Fruit fly (Drosophila melanogaster) whole organism, wandering third instar larva: ENCODE data around the gene Ak1.

Experiments used
- CG32264 ChIP-seq: fragments of 200-800 bp; sonication (Bioruptor generic); optimal IDR thresholded peaks from 2 replicates; lab custom pipeline; 2016; ENCODE audit warnings: missing biosample characterization, missing genetic modification characterization
- CrebA ChIP-seq: fragments of 200-800 bp; sonication (Bioruptor generic); optimal IDR thresholded peaks from 2 replicates; lab custom pipeline; 2016; ENCODE audit warnings: missing biosample characterization, mild to moderate bottlenecking, missing genetic modification characterization, borderline replicate concordance
- Dfd ChIP-seq: fragments of >200 bp; optimal IDR thresholded peaks from 2 replicates; lab custom pipeline; 2017; ENCODE audit warnings: missing biosample characterization, missing genetic modification characterization
- Hr78 ChIP-seq: fragments of >200 bp; optimal IDR thresholded peaks from 2 replicates; lab custom pipeline; 2017; ENCODE audit warnings: missing biosample characterization, missing genetic modification characterization
- Mio ChIP-seq: sonication (Bioruptor generic); optimal IDR thresholded peaks from 2 replicates; lab custom pipeline; 2016; ENCODE audit warnings: missing biosample characterization, missing genetic modification characterization
- Sp1 ChIP-seq: fragments of 200-800 bp; sonication (Bioruptor generic); optimal IDR thresholded peaks from 3 replicates; lab custom pipeline; 2019; ENCODE audit warnings: missing biosample characterization, mild to moderate bottlenecking, missing genetic modification characterization, moderate library complexity
- pan ChIP-seq: fragments of >200 bp; optimal IDR thresholded peaks from 2 replicates; lab custom pipeline; 2017

Gene Ak1

DNA sequence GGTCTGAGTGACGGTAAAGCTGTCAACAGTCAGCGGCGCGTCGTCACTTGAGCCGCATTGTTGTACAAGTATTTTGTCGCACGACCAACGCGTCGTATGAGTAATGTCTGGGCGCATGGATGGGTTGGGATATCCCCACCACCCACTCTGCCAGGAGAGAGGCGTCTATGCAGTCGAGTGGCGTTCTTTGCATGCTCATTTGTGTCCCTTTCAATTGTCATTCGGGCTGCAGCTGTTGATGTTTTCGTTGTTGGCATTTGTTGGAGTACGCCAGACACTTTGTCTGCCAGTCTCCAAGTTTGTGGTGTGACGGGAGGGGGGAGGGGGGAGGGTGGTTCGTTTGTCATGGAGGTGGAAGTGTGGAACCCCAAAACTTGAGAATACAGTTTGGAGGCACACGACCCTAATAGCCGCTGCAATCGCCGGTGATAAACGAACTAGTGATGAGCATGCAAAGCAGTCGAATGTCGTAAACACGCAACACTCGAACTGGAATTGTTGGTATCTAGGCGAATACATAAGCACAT is 41.7 kb downstream of the Ak1 start:
- TF ChIP-seq CrebA: no peak
- no peak for TF ChIP-seq Mio
- no peak for TF ChIP-seq Sp1 (GFP tag; lab: Kevin White, UChicago)
- TF ChIP-seq pan: no peak
- no peak for TF ChIP-seq CG32264 (GFP tag; lab: Kevin White, UChicago)
- TF ChIP-seq Hr78 (GFP tag; lab: Kevin White, UChicago): no peak
- no peak for TF ChIP-seq Dfd (GFP tag; lab: Kevin White, UChicago)
